Fruit fly (Drosophila melanogaster): ENCODE measurements around the gene PTPMT1.

PTPMT1 gene

dm6 chr3R:23767417-23767853 is 9.3 kb downstream of the PTPMT1 start, which contains the start of the genes CG10214 and CG10375 (continued):
- TF ChIP-seq CG9876 (GFP tag; optimal IDR thresholded peaks at IDR 0.05) (peak; percentile 74), CG34224 (GFP tag; IDR thresholded peaks at IDR 0.05; ENCODE audit: partially characterized antibody) (no peak; the same call in 2 of the 3 replicates), CG10431 (GFP tag; optimal IDR thresholded peaks at IDR 0.05) (no peak), CkIIα-i1 (GFP tag; IDR thresholded peaks at IDR 0.05) (no peak), CG30020 (tag; optimal IDR thresholded peaks at IDR 0.05) (peak; percentile 75), Fer1 (GFP tag; optimal IDR thresholded peaks at IDR 0.05) (peak; percentile 82), crp (GFP tag; optimal IDR thresholded peaks at IDR 0.05) (peak in 1 of 2 experiments; percentile 78), Meics (GFP tag; optimal IDR thresholded peaks at IDR 0.05) (peak; percentile 76), B-H1 (GFP tag; IDR thresholded peaks at IDR 0.05) (no peak), CG1233 (GFP tag; optimal IDR thresholded peaks at IDR 0.05) (peak; percentile 49), zfh2 (GFP tag; optimal IDR thresholded peaks at IDR 0.05) (peak; percentile 82), Pdp1 (GFP tag; optimal IDR thresholded peaks at IDR 0.05) (peak; percentile 81 to 96), Rfx (GFP tag; IDR thresholded peaks at IDR 0.05) (peak; percentile 75), Awh (GFP tag; IDR thresholded peaks at IDR 0.05) (peak; percentile 18; the same call in 1 of the 2 replicates), CG6683 (GFP tag; optimal IDR thresholded peaks at IDR 0.05) (peak; percentile 48), Usf (GFP tag; optimal IDR thresholded peaks at IDR 0.05) (no peak), nmo (GFP tag; optimal IDR thresholded peaks at IDR 0.05) (peak; percentile 83), CG1832 (GFP tag; optimal IDR thresholded peaks at IDR 0.05) (no peak), D19B (GFP tag; optimal IDR thresholded peaks at IDR 0.05) (peak; percentile 27), dpn (GFP tag; optimal IDR thresholded peaks at IDR 0.05) (peak; percentile 82 to 86), Dp (GFP tag; optimal IDR thresholded peaks at IDR 0.05) (peak; percentile 49), CG33213 (GFP tag; optimal IDR thresholded peaks at IDR 0.05) (peak; percentile 87), CG14965 (GFP tag; optimal IDR thresholded peaks at IDR 0.05; ENCODE audit: borderline replicate concordance) (no peak), CG15601 (tag; optimal IDR thresholded peaks at IDR 0.05) (peak; percentile 66), mirr (GFP tag; optimal IDR thresholded peaks at IDR 0.05) (peak; percentile 57), unpg (GFP tag; optimal IDR thresholded peaks at IDR 0.05) (peak; percentile 76), CG3726 (GFP tag; IDR thresholded peaks at IDR 0.05) (no peak), kay (GFP tag; optimal IDR thresholded peaks at IDR 0.05) (peak; percentile 47), CG10147 (GFP tag; optimal IDR thresholded peaks at IDR 0.05) (peak; percentile 58), CG16779 (GFP tag; IDR thresholded peaks at IDR 0.05) (no peak), jigr1 (GFP tag; IDR thresholded peaks at IDR 0.05) (no peak), Atf3 (GFP tag; optimal IDR thresholded peaks at IDR 0.05) (peak; percentile 48), CG1647 (GFP tag; optimal IDR thresholded peaks at IDR 0.05) (peak; percentile 82), zen2 (GFP tag; IDR thresholded peaks at IDR 0.05; ENCODE audit: partially characterized antibody) (no peak), E2f1 (GFP tag; IDR thresholded peaks at IDR 0.05) (peak; percentile 71), CG18599 (GFP tag; optimal IDR thresholded peaks at IDR 0.05) (peak; percentile 78), CG15269 (tag; optimal IDR thresholded peaks at IDR 0.05) (peak; percentile 75), CG2116 (GFP tag; optimal IDR thresholded peaks at IDR 0.05) (peak; percentile 69), Ada2b (GFP tag; IDR thresholded peaks at IDR 0.05) (peak; percentile 35; the same call in 1 of the 2 replicates), CG13424 (tag; optimal IDR thresholded peaks at IDR 0.05) (peak; percentile 68), CG18764 (GFP tag; optimal IDR thresholded peaks at IDR 0.05) (peak; percentile 73), Taf1 (GFP tag; IDR thresholded peaks at IDR 0.05) (peak; percentile 47), Adf1 (GFP tag; IDR thresholded peaks at IDR 0.05) (no peak; the same call in 1 of the 2 replicates), cad (GFP tag; optimal IDR thresholded peaks at IDR 0.05) (no peak), GATAe (GFP tag; conservative IDR thresholded peaks at IDR 0.05) (peak; percentile 60), Tbp (GFP tag; optimal IDR thresholded peaks at IDR 0.05) (no peak), pzg (GFP tag; optimal IDR thresholded peaks at IDR 0.05) (peak; percentile 91), CG12071 (GFP tag; optimal IDR thresholded peaks at IDR 0.05) (peak; percentile 11), Atf-2 (GFP tag; optimal IDR thresholded peaks at IDR 0.05) (peak; percentile 10), gt (GFP tag; IDR thresholded peaks at IDR 0.05) (no peak)
